Worm (Caenorhabditis elegans): ENCODE measurements around the gene nhr-66.

ce11 chrIV:8208855-8209254 lies 27.5 kb downstream of the nhr-66 start:
- TF ChIP-seq unc-62 (GFP tag; optimal IDR thresholded peaks at IDR 0.05) (no peak), zag-1 (tag; optimal IDR thresholded peaks at IDR 0.05) (no peak), unc-55 (GFP tag; optimal IDR thresholded peaks at IDR 0.05) (no peak), ztf-1 (GFP tag; conservative IDR thresholded peaks at IDR 0.05) (no peak), R02D3.7 (tag; optimal IDR thresholded peaks at IDR 0.05) (no peak), ama-1 (optimal IDR thresholded peaks at IDR 0.05) (no peak), sma-3 (GFP tag; optimal IDR thresholded peaks at IDR 0.05) (no peak), skn-1 (tag; optimal IDR thresholded peaks at IDR 0.05) (no peak), F13H6.1 (tag; optimal IDR thresholded peaks at IDR 0.05) (no peak)
